Worm (Caenorhabditis elegans): ENCODE results near the gene gad-1.

gad-1 gene

DNA sequence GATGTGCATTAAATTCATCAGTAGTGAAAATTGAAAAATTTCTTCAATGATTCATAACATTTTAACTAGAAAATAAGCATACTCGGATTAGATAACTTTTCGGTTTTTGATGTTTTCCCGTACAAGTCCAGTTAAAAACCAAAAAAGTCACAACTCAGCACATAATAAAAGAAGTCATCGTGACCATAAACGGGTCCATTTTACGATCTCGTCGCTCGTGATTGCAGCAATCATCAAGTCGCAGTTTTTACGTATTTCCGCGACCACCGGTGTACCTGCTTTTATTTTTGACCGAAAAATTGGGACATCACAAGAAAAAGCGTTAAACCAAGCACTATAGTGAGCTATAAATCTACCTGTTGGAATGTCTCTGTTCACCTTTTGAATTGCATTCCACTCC, 28.0 kb upstream of the gad-1 start:
- TF ChIP-seq nhr-85 (tag) (peak; percentile 5), sptf-1 (tag; optimal IDR thresholded peaks at IDR 0.05) (no peak), ceh-63 (GFP tag; optimal IDR thresholded peaks at IDR 0.05) (peak; percentile 16)

DNA sequence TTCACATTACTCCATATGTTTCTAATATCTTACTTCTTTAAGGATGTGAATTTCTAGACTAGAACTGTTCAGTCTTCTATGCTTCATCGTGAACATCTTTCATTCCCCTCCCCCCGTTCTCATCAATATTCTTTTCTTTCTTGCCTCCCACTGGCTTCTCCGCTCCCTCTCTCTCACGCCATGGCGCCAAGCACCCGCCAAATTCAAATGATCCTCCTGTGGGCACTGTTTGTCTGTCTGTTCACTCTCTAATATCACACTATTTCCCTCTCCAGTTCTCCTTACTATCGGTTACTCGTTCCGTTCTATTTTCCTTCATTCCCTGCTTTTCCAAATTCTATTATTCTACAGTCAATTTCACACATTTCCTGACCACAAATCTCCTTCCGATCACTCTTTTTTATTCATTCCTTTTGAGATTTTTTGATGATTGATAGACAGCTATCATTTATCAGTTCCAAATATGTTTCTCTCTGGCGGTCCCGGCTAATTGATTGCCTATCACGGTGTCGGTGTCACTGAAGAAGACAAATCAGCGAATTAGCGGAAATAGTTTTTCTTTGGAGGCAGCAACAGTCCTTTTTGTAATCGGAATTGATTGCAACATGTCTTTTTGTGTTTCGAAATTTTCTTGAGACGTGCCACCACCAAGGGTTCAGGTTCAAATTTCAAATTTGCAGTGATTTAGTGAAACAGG, 25.2 kb upstream of the gad-1 start:
- TF ChIP-seq pag-3 (tag; optimal IDR thresholded peaks at IDR 0.05; ENCODE audit: borderline replicate concordance, insufficient read depth) (no peak), alr-1 (tag; optimal IDR thresholded peaks at IDR 0.05; ENCODE audit: borderline replicate concordance) (no peak), mef-2 (tag; optimal IDR thresholded peaks at IDR 0.05) (no peak), unc-98 (GFP tag; IDR thresholded peaks at IDR 0.05) (no peak), blmp-1 (tag; optimal IDR thresholded peaks at IDR 0.05) (peak; percentile 57), irx-1 (tag; optimal IDR thresholded peaks at IDR 0.05) (no peak), lin-14 (GFP tag; optimal IDR thresholded peaks at IDR 0.05) (peak; percentile 50), fkh-4 (tag; optimal IDR thresholded peaks at IDR 0.05; ENCODE audit: borderline replicate concordance) (no peak), ztf-11 (tag; optimal IDR thresholded peaks at IDR 0.05) (peak in 1 of 2 experiments; percentile 3), snu-23 (GFP tag; optimal IDR thresholded peaks at IDR 0.05) (no peak), dpl-1 (GFP tag; optimal IDR thresholded peaks at IDR 0.05) (peak in 1 of 3 experiments; percentile 1), pqm-1 (tag; optimal IDR thresholded peaks at IDR 0.05) (no peak), vab-15 (tag; optimal IDR thresholded peaks at IDR 0.05) (no peak), pax-3 (tag; optimal IDR thresholded peaks at IDR 0.05) (no peak), efl-1 (optimal IDR thresholded peaks at IDR 0.05) (no peak), efl-1 (GFP tag; optimal IDR thresholded peaks at IDR 0.05 in 1 of 2) (peak in 1 of 2 experiments; percentile 62), ces-1 (GFP tag; optimal IDR thresholded peaks at IDR 0.05) (no peak), elt-3 (tag; optimal IDR thresholded peaks at IDR 0.05) (peak in 1 of 6 experiments; percentile 43)

DNA sequence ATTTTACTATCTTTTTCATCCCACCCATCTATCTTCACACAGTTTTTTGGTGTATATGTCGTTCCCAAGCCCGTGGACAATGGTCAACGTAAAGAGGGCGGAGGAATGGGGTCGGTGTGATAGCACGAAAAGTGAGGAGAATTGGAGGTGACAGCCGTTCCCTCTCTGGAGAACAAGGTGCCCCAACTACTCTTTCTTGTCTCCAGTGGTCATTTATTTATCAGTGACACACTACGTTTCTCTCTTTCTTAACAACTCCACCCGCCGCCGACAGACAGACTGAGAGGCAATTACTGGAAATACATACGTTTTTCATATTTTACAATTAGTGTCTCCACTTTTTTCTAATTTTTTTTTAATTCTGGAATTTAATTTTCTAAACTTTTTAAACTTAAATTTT, 23.6 kb upstream of the gad-1 start:
- no peak for TF ChIP-seq lin-13 (GFP tag; optimal IDR thresholded peaks at IDR 0.05)
- TF ChIP-seq dsc-1 (tag; optimal IDR thresholded peaks at IDR 0.05), result no peak
- TF ChIP-seq hpl-2 (GFP tag; optimal IDR thresholded peaks at IDR 0.05), result no peak
- no peak for TF ChIP-seq pag-3 (tag; optimal IDR thresholded peaks at IDR 0.05; ENCODE audit: borderline replicate concordance, insufficient read depth)
- no peak for TF ChIP-seq zip-4 (GFP tag; optimal IDR thresholded peaks at IDR 0.05)
- no peak for TF ChIP-seq lsy-2 (tag; optimal IDR thresholded peaks at IDR 0.05)
- no peak for TF ChIP-seq snu-23 (GFP tag; optimal IDR thresholded peaks at IDR 0.05)
- TF ChIP-seq nhr-84 (tag; optimal IDR thresholded peaks at IDR 0.05), result no peak
- TF ChIP-seq nhr-90 (tag; optimal IDR thresholded peaks at IDR 0.05; ENCODE audit: poor library complexity), result no peak
- no peak for TF ChIP-seq vab-15 (tag; optimal IDR thresholded peaks at IDR 0.05)
- TF ChIP-seq fkh-4 (tag; optimal IDR thresholded peaks at IDR 0.05; ENCODE audit: borderline replicate concordance), result no peak
- TF ChIP-seq efl-3 (GFP tag; optimal IDR thresholded peaks at IDR 0.05), result no peak
- TF ChIP-seq lin-35 (GFP tag; optimal IDR thresholded peaks at IDR 0.05), result no peak
- no peak for TF ChIP-seq unc-86 (tag; optimal IDR thresholded peaks at IDR 0.05)
- TF ChIP-seq mep-1 (tag; optimal IDR thresholded peaks at IDR 0.05), result no peak
- TF ChIP-seq lin-14 (GFP tag; optimal IDR thresholded peaks at IDR 0.05), result no peak
- no peak for TF ChIP-seq irx-1 (tag; optimal IDR thresholded peaks at IDR 0.05)

DNA sequence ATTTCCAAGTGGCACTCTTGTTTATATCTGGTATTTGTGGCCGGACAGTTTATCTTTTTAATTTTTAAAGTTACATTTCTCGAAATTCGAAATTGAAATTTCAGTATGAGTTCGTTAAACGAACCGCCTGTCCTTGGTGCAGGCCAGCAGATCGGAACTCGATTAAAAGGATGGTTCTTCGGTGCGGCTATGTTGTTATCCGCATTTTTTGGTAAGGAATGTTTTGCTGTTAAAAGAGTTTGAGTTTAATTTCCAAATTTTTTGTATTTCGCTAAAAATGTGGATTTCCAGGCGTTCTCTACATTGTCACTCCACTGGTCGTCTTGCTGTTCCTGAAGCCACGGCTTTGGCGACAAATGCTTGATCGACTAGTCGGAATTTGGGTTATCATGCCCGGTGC, 19.8 kb upstream of the gad-1 start, which contains the start of gene acl-9:
Gene acl-9, plus strand, starts transcription at position 105 of the 400 bp plus-strand sequence.
- TF ChIP-seq xbp-1 (tag; optimal IDR thresholded peaks at IDR 0.05), result no peak
- no peak for TF ChIP-seq unc-98 (GFP tag; IDR thresholded peaks at IDR 0.05)
- TF ChIP-seq snpc-4 (tag; optimal IDR thresholded peaks at IDR 0.05), result no peak
- no peak for TF ChIP-seq mdl-1 (tag; optimal IDR thresholded peaks at IDR 0.05)
- no peak for TF ChIP-seq mab-9 (GFP tag; IDR thresholded peaks at IDR 0.05)
- TF ChIP-seq sox-4 (tag; optimal IDR thresholded peaks at IDR 0.05), result no peak
- TF ChIP-seq unc-130 (tag; optimal IDR thresholded peaks at IDR 0.05), result no peak
- TF ChIP-seq lin-39 (tag; optimal IDR thresholded peaks at IDR 0.05), result no peak
- TF ChIP-seq grh-1 (GFP tag; IDR thresholded peaks at IDR 0.05), result no peak
- TF ChIP-seq nhr-19 (GFP tag; conservative IDR thresholded peaks at IDR 0.05), result no peak
- no peak for TF ChIP-seq rnt-1 (tag; optimal IDR thresholded peaks at IDR 0.05)
- TF ChIP-seq nhr-76 (tag; optimal IDR thresholded peaks at IDR 0.05), result no peak
